Worm (Caenorhabditis elegans) whole organism, young adult: Measurements from ENCODE around the gene sdf-9.

Source experiments
- B0336.3 ChIP-seq: fragments of 200-800 bp; sonication (Bioruptor generic); IDR thresholded peaks from 2 replicates; pipeline ENCODE4 v1.3.6; 2022; ENCODE audit warnings: missing genetic modification characterization, missing compliant biosample characterization
- C17E4.6 ChIP-seq: fragments of 200-800 bp; sonication (Bioruptor generic); IDR thresholded peaks from 2 replicates; pipeline ENCODE4 v1.3.6; 2022; ENCODE audit warnings: missing genetic modification reagents, missing genetic modification characterization, missing compliant biosample characterization
- F22D6.2 ChIP-seq: sonication (generic microtip); optimal IDR thresholded peaks from 2 replicates; lab custom pipeline; 2016; ENCODE audit warnings: mild to moderate bottlenecking, missing genetic modification characterization, missing compliant biosample characterization
- F39B2.1 ChIP-seq: fragments of 200-800 bp; sonication (Bioruptor generic); IDR thresholded peaks from 2 replicates; pipeline ENCODE4 v1.3.6; 2022; ENCODE audit warnings: missing genetic modification reagents, missing genetic modification characterization, missing compliant biosample characterization
- F57A8.1 ChIP-seq: fragments of 200-800 bp; sonication (Bioruptor generic); optimal IDR thresholded peaks from 2 replicates; lab custom pipeline; 2018; ENCODE audit warnings: mild to moderate bottlenecking, missing genetic modification characterization, moderate library complexity, missing compliant biosample characterization
- F57C9.4 ChIP-seq: sonication (generic microtip); optimal IDR thresholded peaks from 2 replicates; lab custom pipeline; 2017; ENCODE audit warnings: mild to moderate bottlenecking, missing genetic modification characterization, missing compliant biosample characterization
- K12H6.12 ChIP-seq: fragments of 200-800 bp; sonication (Bioruptor generic); optimal IDR thresholded peaks from 2 replicates; lab custom pipeline; 2018; ENCODE audit warnings: mild to moderate bottlenecking, missing genetic modification characterization, missing compliant biosample characterization
- T26A5.8 ChIP-seq: sonication (generic microtip); optimal IDR thresholded peaks from 2 replicates; lab custom pipeline; 2016; ENCODE audit warnings: missing genetic modification characterization, missing compliant biosample characterization
- Y56A3A.18 ChIP-seq: fragments of 200-800 bp; sonication (Bioruptor generic); IDR thresholded peaks from 2 replicates; pipeline ENCODE4 v1.3.6; 2022; ENCODE audit warnings: missing genetic modification reagents, missing genetic modification characterization, missing compliant biosample characterization
- Y67H2A.10 ChIP-seq: fragments of 200-800 bp; sonication (Bioruptor generic); conservative IDR thresholded peaks from 2 replicates; pipeline ENCODE4 v1.3.6; 2022; ENCODE audit warnings: missing genetic modification reagents, missing genetic modification characterization, missing compliant biosample characterization
- ama-1 ChIP-seq, 3 experiments: fragments of 150-350 bp in 1 of 3; sonication (generic microtip) in 2 of 3; optimal IDR thresholded peaks; 2 replicates each; lab custom pipeline; 2014 to 2018; ENCODE audit warnings: missing biosample characterization in 2 of 3, missing genetic modification characterization in 2 of 3, missing genetic modification reagents in 2 of 3
- aptf-2 ChIP-seq: fragments of 200-800 bp; sonication (Bioruptor generic); conservative IDR thresholded peaks from 2 replicates; pipeline ENCODE4 v1.3.6; 2022; ENCODE audit warnings: missing genetic modification reagents, missing genetic modification characterization, missing compliant biosample characterization
- attf-5 ChIP-seq: fragments of 200-800 bp; sonication (Bioruptor generic); optimal IDR thresholded peaks from 2 replicates; lab custom pipeline; 2018; ENCODE audit warnings: mild to moderate bottlenecking, missing genetic modification characterization, missing compliant biosample characterization
- attf-6 ChIP-seq: fragments of 200-800 bp; sonication (Bioruptor generic); IDR thresholded peaks from 2 replicates; pipeline ENCODE4 v1.3.6; 2022; ENCODE audit warnings: missing genetic modification reagents, missing genetic modification characterization, missing compliant biosample characterization
- ceh-100 ChIP-seq: fragments of 200-800 bp; sonication (Bioruptor generic); IDR thresholded peaks from 2 replicates; pipeline ENCODE4 v1.3.6; 2022; ENCODE audit warnings: missing genetic modification reagents, missing genetic modification characterization, missing compliant biosample characterization
- ceh-40 ChIP-seq: fragments of 200-800 bp; sonication (Bioruptor generic); IDR thresholded peaks from 2 replicates; pipeline ENCODE4 v1.3.6; 2022; ENCODE audit warnings: missing genetic modification characterization, missing compliant biosample characterization
- ceh-91 ChIP-seq: fragments of 200-800 bp; sonication (Bioruptor generic); IDR thresholded peaks from 2 replicates; pipeline ENCODE4 v1.3.6; 2022; ENCODE audit warnings: missing genetic modification reagents, missing genetic modification characterization, missing compliant biosample characterization
- dpff-1 ChIP-seq: sonication (generic microtip); optimal IDR thresholded peaks from 2 replicates; lab custom pipeline; 2017; ENCODE audit warnings: mild to moderate bottlenecking, missing genetic modification characterization, missing compliant biosample characterization
- efl-1 ChIP-seq: fragments of 150-350 bp; optimal IDR thresholded peaks from 2 replicates; lab custom pipeline; 2014; ENCODE audit warnings: missing biosample characterization, missing genetic modification reagents, missing genetic modification characterization
- gei-17 ChIP-seq: fragments of 200-800 bp; sonication (Bioruptor generic); optimal IDR thresholded peaks from 2 replicates; lab custom pipeline; 2018; ENCODE audit warnings: mild to moderate bottlenecking, missing genetic modification characterization, missing compliant biosample characterization
- hlh-26 ChIP-seq: fragments of 200-800 bp; sonication (Bioruptor generic); conservative IDR thresholded peaks from 2 replicates; pipeline ENCODE4 v1.3.6; 2022; ENCODE audit warnings: missing genetic modification reagents, missing genetic modification characterization, missing compliant biosample characterization
- hmg-20 ChIP-seq: fragments of 200-800 bp; sonication (Bioruptor generic); IDR thresholded peaks from 2 replicates; pipeline ENCODE4 v1.3.6; 2022; ENCODE audit warnings: missing genetic modification reagents, missing genetic modification characterization, missing compliant biosample characterization
- hsf-1 ChIP-seq: fragments of 200-800 bp; sonication (Bioruptor generic); IDR thresholded peaks from 2 replicates; pipeline ENCODE4 v1.3.6; 2022; ENCODE audit warnings: missing genetic modification reagents, missing genetic modification characterization, missing compliant biosample characterization
- lag-1 ChIP-seq: fragments of 200-800 bp; sonication (Bioruptor generic); IDR thresholded peaks from 2 replicates; pipeline ENCODE4 v1.3.6; 2022; ENCODE audit warnings: missing genetic modification reagents, missing genetic modification characterization, missing compliant biosample characterization
- let-526 ChIP-seq: fragments of 200-800 bp; sonication (Bioruptor generic); IDR thresholded peaks from 2 replicates; pipeline ENCODE4 v1.3.6; 2022; ENCODE audit warnings: missing genetic modification reagents, missing genetic modification characterization, missing compliant biosample characterization
- lsl-1 ChIP-seq: fragments of 200-800 bp; sonication (Bioruptor generic); optimal IDR thresholded peaks from 2 replicates; lab custom pipeline; 2018; ENCODE audit warnings: mild to moderate bottlenecking, missing genetic modification characterization, moderate library complexity, missing compliant biosample characterization
- madf-8 ChIP-seq: fragments of 200-800 bp; sonication (Bioruptor generic); conservative IDR thresholded peaks from 2 replicates; pipeline ENCODE4 v1.3.6; 2022; ENCODE audit warnings: missing genetic modification reagents, missing genetic modification characterization, missing compliant biosample characterization
- mcd-1 ChIP-seq: fragments of 200-800 bp; sonication (Bioruptor generic); IDR thresholded peaks from 2 replicates; pipeline ENCODE4 v1.3.6; 2022; ENCODE audit warnings: missing genetic modification reagents, missing genetic modification characterization, missing compliant biosample characterization
- nfya-1 ChIP-seq: sonication (generic microtip); optimal IDR thresholded peaks from 2 replicates; lab custom pipeline; 2017; ENCODE audit warnings: antibody characterized with exemption, missing compliant biosample characterization, missing genetic modification characterization, borderline replicate concordance; ENCODE audit not compliant: insufficient read depth
- rcor-1 ChIP-seq: fragments of 200-800 bp; sonication (Bioruptor generic); IDR thresholded peaks from 2 replicates; pipeline ENCODE4 v1.3.6; 2022; ENCODE audit warnings: missing genetic modification reagents, missing genetic modification characterization, missing compliant biosample characterization
- rec-8 ChIP-seq, 2 experiments: sonication (generic microtip); optimal IDR thresholded peaks; 2 replicates each; lab custom pipeline; 2016; ENCODE audit warnings: mild to moderate bottlenecking in 2 of 2, missing genetic modification characterization in 2 of 2, missing genetic modification reagents in 2 of 2, missing genotype in 2 of 2, missing biosample characterization in 1 of 2, missing compliant biosample characterization in 1 of 2, moderate library complexity in 1 of 2
- snpc-4 ChIP-seq, 5 experiments: fragments of 150-350 bp in 1 of 5; sonication (generic microtip) in 4 of 5; optimal IDR thresholded peaks; 2 replicates each; lab custom pipeline; 2014 to 2018; ENCODE audit warnings: missing genetic modification characterization in 5 of 5, missing biosample characterization in 3 of 5, antibody characterized with exemption in 2 of 5, mild to moderate bottlenecking in 2 of 5, missing compliant biosample characterization in 2 of 5, missing genotype in 2 of 5, moderate library complexity in 2 of 5, missing genetic modification reagents in 1 of 5
- somi-1 ChIP-seq: fragments of 200-800 bp; sonication (Bioruptor generic); optimal IDR thresholded peaks from 2 replicates; lab custom pipeline; 2018; ENCODE audit warnings: mild to moderate bottlenecking, missing genetic modification characterization, missing compliant biosample characterization
- unc-130 ChIP-seq: sonication (generic microtip); optimal IDR thresholded peaks from 2 replicates; lab custom pipeline; 2016; ENCODE audit warnings: missing genetic modification reagents, missing genetic modification characterization, missing compliant biosample characterization
- zim-3 ChIP-seq: sonication (generic microtip); optimal IDR thresholded peaks from 2 replicates; lab custom pipeline; 2017; ENCODE audit warnings: mild to moderate bottlenecking, missing genetic modification characterization, moderate library complexity, missing compliant biosample characterization

The sdf-9 gene

ce11 chrV:20814424-20814823 is 16.4 kb downstream of the sdf-9 start, which contains the start of gene Y44A6D.7:
Gene Y44A6D.7 (plus strand): TSS chrV:20814724.
- no peak for TF ChIP-seq zim-3 (tag; lab: Kevin White, UChicago)
- TF ChIP-seq snpc-4 (GFP tag; optimal IDR thresholded peaks at IDR 0.05; lab: Kevin White, UChicago): no peak
- no peak for TF ChIP-seq snpc-4 (tag; optimal IDR thresholded peaks at IDR 0.05; lab: Kevin White, UChicago)
- no peak for TF ChIP-seq attf-5 (GFP tag; lab: Kevin White, UChicago)
- no peak for TF ChIP-seq dpff-1
- no peak for TF ChIP-seq Y56A3A.18
- no peak for TF ChIP-seq Y67H2A.10
- no peak for TF ChIP-seq let-526
- no peak for TF ChIP-seq ceh-100 (GFP tag; lab: Robert Waterston, UW)
- no peak for TF ChIP-seq B0336.3 (GFP tag; lab: Robert Waterston, UW)
- TF ChIP-seq ceh-91 (GFP tag; lab: Robert Waterston, UW): no peak
- TF ChIP-seq K12H6.12 (tag; lab: Kevin White, UChicago): no peak
- no peak for TF ChIP-seq F22D6.2 (tag; lab: Kevin White, UChicago)
- TF ChIP-seq T26A5.8: no peak
- no peak for TF ChIP-seq nfya-1 (tag; lab: Kevin White, UChicago)
- no peak for TF ChIP-seq rec-8 (tag; optimal IDR thresholded peaks at IDR 0.05; lab: Kevin White, UChicago)
- TF ChIP-seq hsf-1 (GFP tag; lab: Robert Waterston, UW): no peak
- TF ChIP-seq attf-6: no peak
- no peak for TF ChIP-seq gei-17 (GFP tag; lab: Kevin White, UChicago)
- no peak for TF ChIP-seq F57C9.4 (tag; lab: Kevin White, UChicago)
- TF ChIP-seq hlh-26 (GFP tag; lab: Robert Waterston, UW): no peak

ce11 chrV:20815842-20816241 is 17.8 kb downstream of the sdf-9 start, which contains the start of gene sshk-1:
Gene sshk-1 (plus strand): TSS chrV:20816142.
- TF ChIP-seq F39B2.1 (GFP tag; lab: Robert Waterston, UW): no peak
- TF ChIP-seq Y67H2A.10: no peak
- TF ChIP-seq efl-1 (GFP tag; lab: Kevin White, UChicago): no peak
- no peak for TF ChIP-seq unc-130
- no peak for TF ChIP-seq rcor-1 (GFP tag; lab: Robert Waterston, UW)
- TF ChIP-seq C17E4.6 (GFP tag; lab: Robert Waterston, UW): no peak
- TF ChIP-seq hmg-20: no peak
- TF ChIP-seq lag-1 (GFP tag; lab: Robert Waterston, UW): no peak
- no peak for TF ChIP-seq F57A8.1 (GFP tag; lab: Kevin White, UChicago)

- TF ChIP-seq madf-8 (GFP tag; lab: Robert Waterston, UW) (no peak), somi-1 (no peak), ceh-40 (no peak), lsl-1 (GFP tag; lab: Kevin White, UChicago) (no peak), ceh-91 (GFP tag; lab: Robert Waterston, UW) (no peak), gei-17 (GFP tag; lab: Kevin White, UChicago) (no peak), unc-130 (no peak), aptf-2 (GFP tag; lab: Robert Waterston, UW) (no peak), T26A5.8 (no peak), mcd-1 (no peak), ama-1 (optimal IDR thresholded peaks at IDR 0.05; lab: Kevin White, UChicago) (no peak), ama-1 (GFP tag; optimal IDR thresholded peaks at IDR 0.05; lab: Kevin White, UChicago) (no peak)
- TF ChIP-seq, all 124 proteins: peak for 0
Measured at ce11 chrV:20820033-20820432, 22.0 kb downstream of the sdf-9 start, which contains the start of gene T03D8.6. Gene T03D8.6 (minus strand): TSS chrV:20820330.
